Fruit fly (Drosophila melanogaster) whole organism, wandering third instar larva: ENCODE data around the gene CG4653.

Experiments used
- Abd-B ChIP-seq: fragments of >200 bp; optimal IDR thresholded peaks from 2 replicates; lab custom pipeline; 2017; ENCODE audit warnings: missing biosample characterization, missing genetic modification characterization
- brk ChIP-seq: fragments of 200-800 bp; sonication (Bioruptor generic); optimal IDR thresholded peaks from 2 replicates; lab custom pipeline; 2016; ENCODE audit warnings: missing biosample characterization, mild to moderate bottlenecking, missing genetic modification characterization
- dmrt93B ChIP-seq: fragments of 200-800 bp; sonication (Bioruptor generic); optimal IDR thresholded peaks from 2 replicates; lab custom pipeline; 2018; ENCODE audit warnings: missing biosample characterization, mild to moderate bottlenecking, missing genetic modification characterization
- sv ChIP-seq: fragments of 200-800 bp; sonication (Bioruptor generic); optimal IDR thresholded peaks from 3 replicates; lab custom pipeline; 2016; ENCODE audit warnings: missing biosample characterization, missing genetic modification characterization

dm6 chrX:16674538-16674937 is 29.3 kb upstream of the CG4653 start:
- TF ChIP-seq brk (GFP tag; lab: Kevin White, UChicago): no peak
- no peak for TF ChIP-seq Abd-B (GFP tag; lab: Kevin White, UChicago)
- no peak for TF ChIP-seq sv (GFP tag; lab: Kevin White, UChicago)
- TF ChIP-seq dmrt93B: no peak
